Fruit fly (Drosophila melanogaster) whole organism: ENCODE results near the gene mRpS35.

Experiments used
- CG8478 ChIP-seq: fragments of >200 bp; optimal IDR thresholded peaks from 2 replicates; lab custom pipeline; 2018; ENCODE audit warnings: inconsistent platforms
- Dll ChIP-seq: fragments of >200 bp; optimal IDR thresholded peaks from 2 replicates; lab custom pipeline; 2017
- EcR ChIP-seq, 2 experiments: fragments of >200 bp; optimal IDR thresholded peaks; 2 replicates each; lab custom pipeline; 2017; ENCODE audit warnings: missing biosample characterization in 2 of 2, missing genetic modification characterization in 2 of 2, missing genetic modification reagents in 2 of 2
- pan ChIP-seq: fragments of >200 bp; optimal IDR thresholded peaks from 2 replicates; lab custom pipeline; 2017
- psq ChIP-seq: fragments of >200 bp; optimal IDR thresholded peaks from 2 replicates; lab custom pipeline; 2017
- usp ChIP-seq: fragments of >200 bp; optimal IDR thresholded peaks from 2 replicates; lab custom pipeline; 2017; ENCODE audit warnings: missing biosample characterization, missing genetic modification characterization, mixed read lengths

- TF ChIP-seq Dll (lab: Kevin White, UChicago) (no peak), usp (no peak), pan (lab: Kevin White, UChicago) (no peak), psq (lab: Kevin White, UChicago) (no peak), CG8478 (lab: Kevin White, UChicago) (no peak), EcR (GFP tag; optimal IDR thresholded peaks at IDR 0.05; lab: Kevin White, UChicago) (no peak)
Measured at dm6 chr3L:2831157-2831556, 50.5 kb downstream of the mRpS35 start.
